Fruit fly (Drosophila melanogaster): Measurements from ENCODE around the gene mus201.

mus201 gene

DNA sequence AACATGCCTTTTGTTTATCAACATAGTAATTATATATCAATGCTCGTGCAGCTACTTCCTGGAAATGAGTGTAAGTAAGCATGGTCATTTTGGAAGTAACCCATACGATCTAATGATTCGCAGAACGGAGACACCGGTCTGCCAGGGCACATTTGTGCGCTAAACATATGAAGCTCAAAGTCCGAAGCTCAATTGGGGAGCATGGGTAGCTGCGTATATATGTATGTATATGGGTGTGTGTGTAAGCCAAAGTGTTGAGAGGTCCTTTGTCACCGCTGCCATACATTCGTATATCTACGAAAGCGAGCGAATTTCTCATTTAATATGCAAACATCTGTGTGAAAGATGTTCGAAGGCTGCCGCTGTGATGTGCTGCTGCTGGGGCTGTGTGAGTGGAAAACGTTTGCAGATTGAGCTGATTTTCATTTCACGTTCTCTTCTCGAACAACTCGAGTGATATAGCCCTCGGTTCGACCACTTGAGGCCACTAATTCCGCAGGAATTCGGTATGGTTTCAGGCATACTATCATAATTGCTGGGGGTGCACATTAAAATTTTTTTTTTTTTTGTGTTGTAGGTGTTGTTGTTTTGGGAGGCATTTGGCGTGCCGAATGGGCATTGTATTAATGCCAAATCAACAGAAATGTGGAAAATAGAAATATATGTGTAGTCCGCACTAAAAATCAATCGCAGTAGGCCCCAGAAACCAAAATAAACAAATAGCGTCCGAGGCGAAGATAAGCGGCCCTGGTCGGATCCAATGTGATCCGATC, 19.7 kb upstream of the mus201 start:
- TF ChIP-seq brk (GFP tag; optimal IDR thresholded peaks at IDR 0.05) (no peak), Dif (GFP tag; optimal IDR thresholded peaks at IDR 0.05; ENCODE audit: partially characterized antibody) (no peak), woc (GFP tag; optimal IDR thresholded peaks at IDR 0.05) (no peak), Jra (GFP tag; optimal IDR thresholded peaks at IDR 0.05) (no peak), dl (GFP tag; optimal IDR thresholded peaks at IDR 0.05; ENCODE audit: insufficient read depth in 1 of 2, partially characterized antibody in 2 of 2) (no peak), Dfd (GFP tag; optimal IDR thresholded peaks at IDR 0.05) (no peak), OdsH (GFP tag; optimal IDR thresholded peaks at IDR 0.05) (no peak)

DNA sequence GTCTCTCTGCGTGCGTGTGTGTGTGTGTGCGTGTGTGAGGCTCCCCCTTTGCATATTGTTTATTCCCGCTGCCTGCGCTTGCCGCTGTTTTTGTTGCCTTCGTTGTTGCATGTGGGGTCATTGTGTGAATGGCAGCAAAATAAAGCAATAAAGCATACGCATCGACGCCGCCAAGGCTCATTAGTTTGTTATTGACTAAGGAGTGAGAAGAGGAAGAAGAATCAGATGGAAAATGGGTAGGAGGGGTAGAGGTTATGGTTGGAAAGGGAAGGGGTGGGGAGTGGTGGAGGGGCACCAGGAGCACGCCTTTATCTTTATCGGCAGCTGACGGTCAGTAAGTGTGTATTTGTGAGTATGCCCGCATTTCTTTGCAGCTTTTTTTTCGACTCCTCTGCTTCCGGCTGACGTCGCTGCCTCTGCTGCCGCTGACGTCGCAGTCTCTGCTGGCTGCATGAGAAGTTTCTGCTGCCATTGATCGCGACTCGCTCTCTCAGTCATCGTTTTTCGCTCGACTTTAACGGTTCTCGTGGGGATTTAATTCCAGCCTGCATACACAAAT, 18.5 kb upstream of the mus201 start:
- peak; percentile 21 for TF ChIP-seq Dfd (GFP tag; optimal IDR thresholded peaks at IDR 0.05)
- no peak for TF ChIP-seq Mio (GFP tag; optimal IDR thresholded peaks at IDR 0.05)
- no peak for TF ChIP-seq foxo (GFP tag; optimal IDR thresholded peaks at IDR 0.05)
- TF ChIP-seq psq (GFP tag; optimal IDR thresholded peaks at IDR 0.05) = peak; percentile 85
- TF ChIP-seq Jra (GFP tag; optimal IDR thresholded peaks at IDR 0.05) = no peak
- no peak for TF ChIP-seq sv (GFP tag; optimal IDR thresholded peaks at IDR 0.05)
- peak in 1 of 2 experiments; percentile 24 for TF ChIP-seq dl (GFP tag; optimal IDR thresholded peaks at IDR 0.05; ENCODE audit: insufficient read depth in 1 of 2, partially characterized antibody in 2 of 2)
- no peak for TF ChIP-seq Rel (GFP tag; optimal IDR thresholded peaks at IDR 0.05)
- peak; percentile 89 for TF ChIP-seq Rel (tag; optimal IDR thresholded peaks at IDR 0.05)
- TF ChIP-seq jim (GFP tag; optimal IDR thresholded peaks at IDR 0.05) = no peak
- TF ChIP-seq Sp1 (GFP tag; optimal IDR thresholded peaks at IDR 0.05) = peak; percentile 27
- no peak for TF ChIP-seq Abd-B (GFP tag; optimal IDR thresholded peaks at IDR 0.05)

DNA sequence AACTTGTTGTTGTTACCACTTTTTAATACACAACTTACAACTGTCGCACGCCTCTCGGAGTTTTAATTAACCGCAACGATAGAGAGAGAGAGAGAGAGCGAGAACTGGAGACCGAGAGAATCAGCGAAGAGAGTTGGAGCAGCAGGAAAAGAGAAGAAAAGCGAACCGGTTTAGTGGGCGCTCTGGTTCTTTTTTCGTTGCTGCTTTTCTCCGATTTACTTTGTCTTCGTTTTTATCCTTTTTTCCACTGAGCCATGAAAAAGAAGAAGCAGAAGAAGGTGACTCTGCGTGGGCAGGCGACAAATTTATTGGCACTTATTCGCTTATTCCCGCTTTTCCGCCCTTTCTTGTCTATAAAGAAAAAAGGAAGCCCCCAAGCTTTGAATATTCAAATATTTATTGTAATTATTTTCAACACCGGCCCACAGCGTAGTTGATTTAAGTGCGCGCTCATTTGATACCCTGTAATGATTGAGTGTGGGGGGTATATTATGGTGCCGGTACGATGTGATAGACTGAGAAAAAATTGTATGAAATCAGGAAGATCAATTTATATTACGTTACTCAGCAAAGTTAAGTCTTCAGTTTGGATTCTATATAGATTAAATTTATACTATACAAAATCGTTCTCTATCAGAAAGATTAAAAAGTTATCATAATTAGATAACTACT, 17.6 kb upstream of the mus201 start:
- no peak for TF ChIP-seq sv (GFP tag; optimal IDR thresholded peaks at IDR 0.05)
- TF ChIP-seq Dif (GFP tag; optimal IDR thresholded peaks at IDR 0.05; ENCODE audit: partially characterized antibody) = peak; percentile 76
- TF ChIP-seq HLH106 (tag; optimal IDR thresholded peaks at IDR 0.05) = no peak
- TF ChIP-seq Vsx2 (GFP tag; optimal IDR thresholded peaks at IDR 0.05; ENCODE audit: partially characterized antibody) = peak; percentile 76
- peak; percentile 31 to 83 for TF ChIP-seq dl (GFP tag; optimal IDR thresholded peaks at IDR 0.05; ENCODE audit: insufficient read depth in 1 of 2, partially characterized antibody in 2 of 2)
- peak; percentile 59 for TF ChIP-seq psq (GFP tag; optimal IDR thresholded peaks at IDR 0.05)
- TF ChIP-seq tai (GFP tag; optimal IDR thresholded peaks at IDR 0.05) = no peak
- TF ChIP-seq pan (optimal IDR thresholded peaks at IDR 0.05) = no peak

DNA sequence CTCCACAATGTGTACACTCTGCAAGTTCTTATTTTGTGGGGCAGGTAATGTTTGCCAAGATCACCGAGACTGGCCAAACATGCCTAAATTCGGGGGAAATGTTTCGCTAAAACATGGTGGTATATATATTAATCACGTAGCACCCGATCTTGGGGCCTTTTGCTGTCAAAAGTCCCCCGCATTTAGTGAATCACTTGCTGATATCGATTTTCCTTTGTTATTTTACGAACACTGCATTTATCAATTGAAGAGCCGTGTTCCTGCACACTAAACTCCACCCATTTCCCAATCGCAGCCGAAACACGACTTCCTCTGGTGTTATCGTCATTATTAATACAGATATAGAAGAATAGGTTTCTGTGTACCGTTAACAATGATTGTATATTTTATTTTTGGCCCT, 16.3 kb upstream of the mus201 start:
- TF ChIP-seq Rel (GFP tag; optimal IDR thresholded peaks at IDR 0.05) (no peak), Rel (tag; optimal IDR thresholded peaks at IDR 0.05) (peak; percentile 92), ey (GFP tag; optimal IDR thresholded peaks at IDR 0.05) (no peak)

DNA sequence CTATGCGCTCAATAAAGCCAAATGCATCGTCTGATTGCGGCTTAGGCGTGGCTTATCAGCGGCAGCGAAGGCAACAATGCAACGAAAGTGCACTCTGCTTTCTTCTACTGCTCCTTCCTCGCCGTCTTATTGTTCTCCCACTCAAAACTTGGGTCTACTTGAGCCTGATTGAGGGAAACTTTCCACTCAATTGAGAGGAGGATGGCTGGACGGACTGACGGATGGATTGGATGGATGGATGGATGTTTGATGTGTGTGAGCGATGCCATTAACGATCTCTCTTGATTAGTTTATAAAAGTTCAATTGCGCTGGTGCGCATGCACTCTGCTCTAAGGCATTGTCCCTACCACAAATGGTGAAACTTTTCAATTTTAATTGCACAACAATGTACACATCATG, 14.9 kb upstream of the mus201 start:
- TF ChIP-seq Mio (GFP tag; optimal IDR thresholded peaks at IDR 0.05) (no peak), jim (GFP tag; optimal IDR thresholded peaks at IDR 0.05) (no peak)

DNA sequence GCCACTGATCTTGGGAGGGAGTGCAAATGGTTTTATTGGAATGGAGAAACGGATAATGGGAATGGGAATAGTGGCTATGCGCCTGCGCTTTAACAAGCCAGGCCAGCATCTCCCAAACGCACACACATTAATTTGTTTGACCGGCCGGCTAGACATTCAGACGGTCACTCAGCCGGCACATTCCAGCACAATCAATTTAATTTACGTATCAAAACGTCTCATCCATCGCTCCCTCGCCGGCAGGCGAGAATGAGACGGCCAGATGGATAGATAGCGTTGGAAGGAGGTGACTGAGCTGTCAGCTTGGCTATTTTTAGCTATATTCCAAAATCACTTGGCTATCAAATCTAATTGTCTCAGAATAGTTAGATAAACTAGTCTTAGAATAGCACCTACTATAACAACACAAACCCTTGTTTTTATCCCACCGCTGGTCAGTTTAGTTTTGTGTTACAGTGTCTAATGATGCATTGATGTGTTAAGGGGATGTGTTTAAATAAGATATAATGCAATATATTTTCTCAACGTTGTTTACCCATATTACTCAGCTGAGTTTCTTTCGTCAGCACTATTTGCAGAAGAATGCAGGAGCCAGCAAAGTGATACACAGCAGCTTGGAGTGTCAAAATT, 14.4 kb upstream of the mus201 start:
- TF ChIP-seq rgr (GFP tag; optimal IDR thresholded peaks at IDR 0.05) (peak; percentile 23), Dif (GFP tag; optimal IDR thresholded peaks at IDR 0.05; ENCODE audit: partially characterized antibody) (no peak), lola (GFP tag; optimal IDR thresholded peaks at IDR 0.05) (no peak), Hr78 (GFP tag; optimal IDR thresholded peaks at IDR 0.05) (no peak), psq (GFP tag; optimal IDR thresholded peaks at IDR 0.05) (peak; percentile 32), sage (GFP tag; optimal IDR thresholded peaks at IDR 0.05) (peak; percentile 9), OdsH (GFP tag; optimal IDR thresholded peaks at IDR 0.05) (peak; percentile 43), Hnf4 (GFP tag; optimal IDR thresholded peaks at IDR 0.05) (peak; percentile 59), fru (GFP tag; optimal IDR thresholded peaks at IDR 0.05) (peak; percentile 49), tai (GFP tag; optimal IDR thresholded peaks at IDR 0.05) (peak; percentile 33), Hr83 (GFP tag; optimal IDR thresholded peaks at IDR 0.05; ENCODE audit: poor library complexity, severe bottlenecking) (peak; percentile 31), jim (GFP tag; optimal IDR thresholded peaks at IDR 0.05) (no peak), h (GFP tag; optimal IDR thresholded peaks at IDR 0.05) (peak; percentile 68), GATAd (GFP tag; optimal IDR thresholded peaks at IDR 0.05) (no peak), Myc (optimal IDR thresholded peaks at IDR 0.05) (peak; percentile 59), br (GFP tag; optimal IDR thresholded peaks at IDR 0.05) (peak; percentile 26)
